Fruit fly (Drosophila melanogaster) whole organism, embryonic: ENCODE measurements around the gene CG8630.
A peak's percentile ranks its signal among the peaks of the same experiment; 100 is the strongest.

Experiments used
- CG10654 ChIP-seq: fragments of 200-800 bp; sonication (Bioruptor generic); optimal IDR thresholded peaks from 2 replicates; lab custom pipeline; 2016; ENCODE audit warnings: missing biosample characterization, missing genetic modification characterization
- CG11456 ChIP-seq: fragments of 200-800 bp; sonication (Bioruptor generic); IDR thresholded peaks from 3 replicates; pipeline ENCODE4 v1.3.6; 2022; ENCODE audit warnings: missing biosample characterization, missing genetic modification characterization
- CG12942 ChIP-seq: fragments of 200-800 bp; sonication (Bioruptor generic); optimal IDR thresholded peaks from 3 replicates; lab custom pipeline; 2016; ENCODE audit warnings: missing biosample characterization, missing genetic modification characterization
- CG15601 ChIP-seq: fragments of 200-800 bp; sonication (Bioruptor generic); optimal IDR thresholded peaks from 3 replicates; lab custom pipeline; 2019; ENCODE audit warnings: missing biosample characterization, mild to moderate bottlenecking, missing genetic modification characterization, moderate library complexity
- CG15696 ChIP-seq: fragments of 200-800 bp; sonication (Bioruptor generic); optimal IDR thresholded peaks from 2 replicates; lab custom pipeline; 2019; ENCODE audit warnings: missing biosample characterization, mild to moderate bottlenecking, missing genetic modification characterization, moderate library complexity
- CG16779 ChIP-seq: fragments of 200-800 bp; sonication (Bioruptor generic); IDR thresholded peaks from 2 replicates; pipeline ENCODE4 v1.3.6; 2022; ENCODE audit warnings: missing biosample characterization, missing genetic modification characterization
- CG17328 ChIP-seq: fragments of 200-800 bp; sonication (Bioruptor generic); IDR thresholded peaks from 2 replicates; pipeline ENCODE4 v1.3.6; 2022; ENCODE audit warnings: missing biosample characterization, missing genetic modification characterization
- CG31441 ChIP-seq: fragments of 200-800 bp; sonication (Bioruptor generic); IDR thresholded peaks from 2 replicates; pipeline ENCODE4 v1.3.6; 2022; ENCODE audit warnings: missing biosample characterization, missing genetic modification characterization
- CG33557 ChIP-seq: fragments of 200-800 bp; sonication (Bioruptor generic); optimal IDR thresholded peaks from 2 replicates; lab custom pipeline; 2019; ENCODE audit warnings: missing biosample characterization, mild to moderate bottlenecking, missing genetic modification characterization, moderate library complexity
- CG3407 ChIP-seq: fragments of 200-800 bp; sonication (Bioruptor generic); optimal IDR thresholded peaks from 2 replicates; lab custom pipeline; 2018; ENCODE audit warnings: missing biosample characterization, mild to moderate bottlenecking, missing genetic modification characterization
- CG5953 ChIP-seq: fragments of 200-800 bp; sonication (Bioruptor generic); IDR thresholded peaks from 2 replicates; pipeline ENCODE4 v1.3.6; 2022; ENCODE audit warnings: missing biosample characterization, missing genetic modification characterization
- CG6654 ChIP-seq: fragments of 200-800 bp; sonication (Bioruptor generic); optimal IDR thresholded peaks from 2 replicates; lab custom pipeline; 2017; ENCODE audit warnings: missing biosample characterization, mild to moderate bottlenecking, missing genetic modification characterization
- CG6791 ChIP-seq: fragments of 200-800 bp; sonication (Bioruptor generic); IDR thresholded peaks from 3 replicates; pipeline ENCODE4 v1.3.6; 2022; ENCODE audit warnings: missing biosample characterization, missing genetic modification characterization; ENCODE audit not compliant: partially characterized antibody
- CG7271 ChIP-seq: fragments of 200-800 bp; sonication (Bioruptor generic); optimal IDR thresholded peaks from 2 replicates; lab custom pipeline; 2018; ENCODE audit warnings: missing biosample characterization, mild to moderate bottlenecking, missing genetic modification characterization, moderate library complexity
- CG7786 ChIP-seq: fragments of 200-800 bp; sonication (Bioruptor generic); optimal IDR thresholded peaks from 2 replicates; lab custom pipeline; 2016; ENCODE audit warnings: missing biosample characterization, missing genetic modification characterization
- CG9437 ChIP-seq: fragments of 200-800 bp; sonication (Bioruptor generic); optimal IDR thresholded peaks from 2 replicates; lab custom pipeline; 2018; ENCODE audit warnings: missing biosample characterization, mild to moderate bottlenecking, missing genetic modification characterization
- CG9727 ChIP-seq: fragments of 200-800 bp; sonication (Bioruptor generic); optimal IDR thresholded peaks from 3 replicates; lab custom pipeline; 2017; ENCODE audit warnings: missing biosample characterization, mild to moderate bottlenecking, missing genetic modification characterization
- E2f2 ChIP-seq: fragments of 200-800 bp; sonication (Bioruptor generic); IDR thresholded peaks from 2 replicates; pipeline ENCODE4 v1.3.6; 2022; ENCODE audit warnings: missing biosample characterization, missing genetic modification characterization
- Ets65A ChIP-seq: fragments of 200-800 bp; sonication (Bioruptor generic); peaks from one replicate; lab custom pipeline; 2016; ENCODE audit warnings: missing biosample characterization, missing genetic modification characterization
- Gsc ChIP-seq: fragments of 200-800 bp; sonication (Bioruptor generic); IDR thresholded peaks from 2 replicates; pipeline ENCODE4 v1.3.6; 2022; ENCODE audit warnings: missing biosample characterization, missing genetic modification characterization
- Gug ChIP-seq: fragments of 200-800 bp; sonication (Bioruptor generic); IDR thresholded peaks from 4 replicates; pipeline ENCODE4 v1.3.6; 2022; ENCODE audit warnings: missing biosample characterization, missing genetic modification characterization
- HHEX ChIP-seq: fragments of 200-800 bp; sonication (Bioruptor generic); optimal IDR thresholded peaks from 3 replicates; lab custom pipeline; 2017; ENCODE audit warnings: missing biosample characterization, mild to moderate bottlenecking, missing genetic modification characterization, missing genetic modification reagents
- Med ChIP-seq: fragments of 200-800 bp; sonication (Bioruptor generic); peaks from one replicate; lab custom pipeline; 2016; ENCODE audit warnings: missing biosample characterization, missing genetic modification characterization, mild to moderate bottlenecking, inconsistent platforms, moderate library complexity
- NC2β ChIP-seq: fragments of 200-800 bp; sonication (Bioruptor generic); optimal IDR thresholded peaks from 2 replicates; lab custom pipeline; 2016; ENCODE audit warnings: missing biosample characterization, missing genetic modification characterization
- NFAT ChIP-seq: fragments of 200-800 bp; sonication (Bioruptor generic); IDR thresholded peaks from 2 replicates; pipeline ENCODE4 v1.3.6; 2022; ENCODE audit warnings: missing biosample characterization, missing genetic modification characterization
- Oaz ChIP-seq: fragments of 200-800 bp; sonication (Bioruptor generic); IDR thresholded peaks from 2 replicates; pipeline ENCODE4 v1.3.6; 2022; ENCODE audit warnings: missing biosample characterization, missing genetic modification characterization
- Oli ChIP-seq: fragments of 200-800 bp; sonication (Bioruptor generic); optimal IDR thresholded peaks from 2 replicates; lab custom pipeline; 2018; ENCODE audit warnings: missing biosample characterization, mild to moderate bottlenecking, missing genetic modification characterization, moderate library complexity
- Spps ChIP-seq: fragments of 200-800 bp; sonication (Bioruptor generic); optimal IDR thresholded peaks from 2 replicates; lab custom pipeline; 2018; ENCODE audit warnings: missing biosample characterization, mild to moderate bottlenecking, missing genetic modification characterization
- ap ChIP-seq: fragments of 200-800 bp; sonication (Bioruptor generic); IDR thresholded peaks from 2 replicates; pipeline ENCODE4 v1.3.6; 2022; ENCODE audit warnings: missing biosample characterization, missing genetic modification characterization
- az2 ChIP-seq: fragments of 200-800 bp; sonication (Bioruptor generic); optimal IDR thresholded peaks from 3 replicates; lab custom pipeline; 2016; ENCODE audit warnings: missing biosample characterization, missing genetic modification characterization
- br ChIP-seq: fragments of >200 bp; optimal IDR thresholded peaks from 2 replicates; lab custom pipeline; 2017
- cad ChIP-seq: fragments of >200 bp; optimal IDR thresholded peaks from 2 replicates; lab custom pipeline; 2017; ENCODE audit warnings: missing biosample characterization, missing genetic modification characterization
- cg ChIP-seq: fragments of 200-800 bp; sonication (Bioruptor generic); optimal IDR thresholded peaks from 3 replicates; lab custom pipeline; 2019; ENCODE audit warnings: missing biosample characterization, mild to moderate bottlenecking, missing genetic modification characterization, moderate library complexity
- chn ChIP-seq: fragments of 200-800 bp; sonication (Bioruptor generic); optimal IDR thresholded peaks from 2 replicates; lab custom pipeline; 2016; ENCODE audit warnings: missing biosample characterization, missing genetic modification characterization
- cwo ChIP-seq: fragments of 200-800 bp; sonication (Bioruptor generic); optimal IDR thresholded peaks from 3 replicates; lab custom pipeline; 2017; ENCODE audit warnings: missing biosample characterization, missing genetic modification characterization, mild to moderate bottlenecking, moderate library complexity, missing genetic modification reagents
- dmrt99B ChIP-seq: fragments of 200-800 bp; sonication (Bioruptor generic); optimal IDR thresholded peaks from 2 replicates; lab custom pipeline; 2018; ENCODE audit warnings: missing biosample characterization, mild to moderate bottlenecking, missing genetic modification characterization, moderate library complexity
- ems ChIP-seq: fragments of 200-800 bp; sonication (Bioruptor generic); optimal IDR thresholded peaks from 3 replicates; lab custom pipeline; 2016; ENCODE audit warnings: missing biosample characterization, missing genetic modification characterization
- gem ChIP-seq: fragments of 200-800 bp; sonication (Bioruptor generic); optimal IDR thresholded peaks from 2 replicates; lab custom pipeline; 2019; ENCODE audit warnings: missing biosample characterization, mild to moderate bottlenecking, missing genetic modification characterization, moderate library complexity
- grn ChIP-seq: fragments of 200-800 bp; sonication (Bioruptor generic); optimal IDR thresholded peaks from 3 replicates; lab custom pipeline; 2017; ENCODE audit warnings: missing biosample characterization, missing genetic modification characterization
- ham ChIP-seq: fragments of 200-800 bp; sonication (Bioruptor generic); IDR thresholded peaks from 2 replicates; pipeline ENCODE4 v1.3.6; 2022; ENCODE audit warnings: missing biosample characterization, missing genetic modification characterization
- lbe ChIP-seq: fragments of 200-800 bp; sonication (Bioruptor generic); optimal IDR thresholded peaks from 2 replicates; lab custom pipeline; 2016; ENCODE audit warnings: missing biosample characterization, mild to moderate bottlenecking, missing genetic modification characterization
- nom ChIP-seq: fragments of 200-800 bp; sonication (Bioruptor generic); optimal IDR thresholded peaks from 2 replicates; lab custom pipeline; 2017; ENCODE audit warnings: missing biosample characterization, missing genetic modification characterization, mild to moderate bottlenecking, moderate library complexity, missing genetic modification reagents
- oc ChIP-seq: fragments of 200-800 bp; sonication (Bioruptor generic); optimal IDR thresholded peaks from 2 replicates; lab custom pipeline; 2018; ENCODE audit warnings: missing biosample characterization, mild to moderate bottlenecking, missing genetic modification characterization, moderate library complexity
- org-1 ChIP-seq: fragments of 200-800 bp; sonication (Bioruptor generic); optimal IDR thresholded peaks from 2 replicates; lab custom pipeline; 2017; ENCODE audit warnings: missing biosample characterization, missing genetic modification characterization
- peb ChIP-seq: fragments of 200-800 bp; sonication (Bioruptor generic); IDR thresholded peaks from 2 replicates; pipeline ENCODE4 v1.3.6; 2022; ENCODE audit warnings: missing biosample characterization, missing genetic modification characterization
- pita ChIP-seq: fragments of 200-800 bp; sonication (Bioruptor generic); optimal IDR thresholded peaks from 2 replicates; lab custom pipeline; 2017; ENCODE audit warnings: missing biosample characterization, mild to moderate bottlenecking, missing genetic modification characterization
- pum ChIP-seq: fragments of 200-800 bp; sonication (Bioruptor generic); optimal IDR thresholded peaks from 2 replicates; lab custom pipeline; 2016; ENCODE audit warnings: missing biosample characterization, missing genetic modification characterization
- pzg ChIP-seq: fragments of 200-800 bp; sonication (Bioruptor generic); optimal IDR thresholded peaks from 3 replicates; lab custom pipeline; 2018; ENCODE audit warnings: missing biosample characterization, mild to moderate bottlenecking, missing genetic modification characterization, moderate library complexity
- tio ChIP-seq: fragments of 200-800 bp; sonication (Bioruptor generic); optimal IDR thresholded peaks from 2 replicates; lab custom pipeline; 2017; ENCODE audit warnings: missing biosample characterization, missing genetic modification characterization, inconsistent platforms
- tll ChIP-seq, 2 experiments: fragments of 200-800 bp in 1 of 2; fragments of >200 bp in 1 of 2; sonication (Bioruptor generic) in 1 of 2; optimal IDR thresholded peaks; 2 replicates each; lab custom pipeline; 2017 to 2019; ENCODE audit warnings: missing biosample characterization in 2 of 2, missing genetic modification characterization in 2 of 2, mild to moderate bottlenecking in 1 of 2, moderate library complexity in 1 of 2
- ttk ChIP-seq: fragments of 200-800 bp; sonication (Bioruptor generic); IDR thresholded peaks from 2 replicates; pipeline ENCODE4 v2.1.2; 2022; ENCODE audit warnings: missing biosample characterization, missing genetic modification characterization

The CG8630 gene

DNA sequence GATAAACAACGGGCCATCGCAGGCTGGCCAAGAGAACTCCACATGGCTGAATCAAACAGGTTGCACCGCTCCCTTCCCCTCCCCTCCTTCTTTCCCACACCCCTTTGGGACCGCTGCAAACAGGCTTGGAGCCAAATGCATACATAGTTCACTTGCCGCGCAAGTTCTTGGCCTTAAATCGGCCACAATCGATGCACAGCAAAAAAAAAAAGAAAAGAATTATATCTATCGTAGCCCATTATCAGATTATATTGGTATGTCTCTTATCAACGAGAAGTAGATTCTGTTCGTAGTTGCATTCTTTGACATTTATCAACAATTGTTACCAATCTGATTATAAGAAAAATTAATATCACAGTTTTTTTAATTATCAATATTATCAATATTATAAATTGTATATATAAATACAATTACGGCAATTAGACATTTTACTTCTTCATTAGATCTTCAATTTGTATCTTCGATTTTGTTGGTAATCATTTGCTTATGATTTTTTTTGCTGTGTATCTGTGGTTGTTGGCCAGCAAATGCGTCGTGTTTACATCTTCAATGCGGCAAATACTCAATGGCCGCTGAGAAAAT lies 25.9 kb downstream of the CG8630 start (continued):
- TF ChIP-seq CG16779 = no peak
- no peak for TF ChIP-seq ems (GFP tag; lab: Kevin White, UChicago)
- no peak for TF ChIP-seq HHEX
- no peak for TF ChIP-seq Oaz
- no peak for TF ChIP-seq Gsc
- no peak for TF ChIP-seq CG17328 (GFP tag; lab: Robert Waterston, UW)
- peak; percentile 62 for TF ChIP-seq lbe (GFP tag; lab: Kevin White, UChicago)
- TF ChIP-seq CG9727 = peak; percentile 57
- peak; percentile 82 for TF ChIP-seq gem (tag; lab: Kevin White, UChicago)
- 0 out of 2 replicates have a peak, but pooled peaks have one; percentile 9 for TF ChIP-seq peb (GFP tag; lab: Robert Waterston, UW)
- TF ChIP-seq NFAT (GFP tag; lab: Robert Waterston, UW) = no peak
- TF ChIP-seq CG6791 (GFP tag; lab: Robert Waterston, UW) = no peak
- TF ChIP-seq cad (GFP tag; lab: Kevin White, UChicago) = no peak
- peak; percentile 39 for TF ChIP-seq az2 (GFP tag; lab: Kevin White, UChicago)
- peak; percentile 85 for TF ChIP-seq CG31441 (GFP tag; lab: Robert Waterston, UW)
- TF ChIP-seq ap (GFP tag; lab: Robert Waterston, UW) = no peak
- TF ChIP-seq Gug (GFP tag; lab: Robert Waterston, UW) = no peak
- peak; percentile 52 for TF ChIP-seq Spps (tag; lab: Kevin White, UChicago)
- TF ChIP-seq CG15601 = peak; percentile 78
- TF ChIP-seq CG33557 (GFP tag; lab: Kevin White, UChicago) = peak; percentile 60
- TF ChIP-seq CG7271 = no peak
- no peak for TF ChIP-seq ttk
- no peak for TF ChIP-seq CG12942 (GFP tag; lab: Kevin White, UChicago)
- no peak for TF ChIP-seq br
- TF ChIP-seq Med (GFP tag; lab: Kevin White, UChicago) = no peak
- no peak for TF ChIP-seq cwo
- TF ChIP-seq CG15696 = no peak
- TF ChIP-seq Ets65A (GFP tag; lab: Kevin White, UChicago) = no peak
- peak; percentile 35 for TF ChIP-seq CG6654 (GFP tag; lab: Kevin White, UChicago)
- no peak for TF ChIP-seq chn
- TF ChIP-seq CG11456 (GFP tag; lab: Robert Waterston, UW) = 0 out of 3 replicates have a peak, but pooled peaks have one; percentile 58
- no peak for TF ChIP-seq pum
- peak; percentile 36 for TF ChIP-seq oc
- no peak for TF ChIP-seq ham (GFP tag; lab: Robert Waterston, UW)
- peak; percentile 10 for TF ChIP-seq CG10654 (GFP tag; lab: Kevin White, UChicago)
- TF ChIP-seq org-1 = peak; percentile 27
- TF ChIP-seq CG5953 (GFP tag; lab: Robert Waterston, UW) = no peak
- TF ChIP-seq tll (GFP tag; optimal IDR thresholded peaks at IDR 0.05; lab: Kevin White, UChicago) = no peak
- no peak for TF ChIP-seq cg (GFP tag; lab: Kevin White, UChicago)
- no peak for TF ChIP-seq NC2β (GFP tag; lab: Kevin White, UChicago)
- TF ChIP-seq pita = no peak
- TF ChIP-seq grn = no peak
- TF ChIP-seq Oli = peak; percentile 53
- peak; percentile 28 for TF ChIP-seq CG3407 (GFP tag; lab: Kevin White, UChicago)
- TF ChIP-seq tio (GFP tag; lab: Kevin White, UChicago) = peak; percentile 14
- TF ChIP-seq pzg (GFP tag; lab: Kevin White, UChicago) = no peak
- peak; percentile 48 for TF ChIP-seq CG9437 (GFP tag; lab: Kevin White, UChicago)
- TF ChIP-seq dmrt99B (tag; lab: Kevin White, UChicago) = peak; percentile 68
- peak; percentile 40 for TF ChIP-seq nom (GFP tag; lab: Kevin White, UChicago)
- no peak for TF ChIP-seq CG7786
- TF ChIP-seq E2f2 (GFP tag; lab: Robert Waterston, UW) = no peak
